Fruit fly (Drosophila melanogaster) whole organism, adult: ENCODE results near the gene CG10651.

Source experiments
- CG14711 ChIP-seq: fragments of 200-800 bp; sonication (Bioruptor generic); optimal IDR thresholded peaks from 2 replicates; lab custom pipeline; 2018; ENCODE audit warnings: missing biosample characterization, mild to moderate bottlenecking, missing genetic modification characterization, moderate library complexity
- CG7045 ChIP-seq: fragments of 200-800 bp; sonication (Bioruptor generic); optimal IDR thresholded peaks from 2 replicates; lab custom pipeline; 2017; ENCODE audit warnings: missing biosample characterization, mild to moderate bottlenecking, missing genetic modification characterization
- Clk ChIP-seq: fragments of 200-800 bp; sonication (Bioruptor generic); optimal IDR thresholded peaks from 2 replicates; lab custom pipeline; 2017; ENCODE audit warnings: missing biosample characterization, missing genetic modification characterization
- Crg-1 ChIP-seq: fragments of 200-800 bp; sonication (Bioruptor generic); optimal IDR thresholded peaks from 2 replicates; lab custom pipeline; 2016; ENCODE audit warnings: missing biosample characterization, missing genetic modification characterization
- cic ChIP-seq: fragments of 200-800 bp; sonication (Bioruptor generic); optimal IDR thresholded peaks from 2 replicates; lab custom pipeline; 2017; ENCODE audit warnings: missing biosample characterization, mild to moderate bottlenecking, missing genetic modification characterization, moderate library complexity
- cnc ChIP-seq, 2 experiments: fragments of >200 bp; optimal IDR thresholded peaks; 2 replicates each; lab custom pipeline; 2017
- ovo ChIP-seq: fragments of 200-800 bp; sonication (Bioruptor generic); optimal IDR thresholded peaks from 2 replicates; lab custom pipeline; 2016; ENCODE audit warnings: missing biosample characterization, missing genetic modification characterization

DNA sequence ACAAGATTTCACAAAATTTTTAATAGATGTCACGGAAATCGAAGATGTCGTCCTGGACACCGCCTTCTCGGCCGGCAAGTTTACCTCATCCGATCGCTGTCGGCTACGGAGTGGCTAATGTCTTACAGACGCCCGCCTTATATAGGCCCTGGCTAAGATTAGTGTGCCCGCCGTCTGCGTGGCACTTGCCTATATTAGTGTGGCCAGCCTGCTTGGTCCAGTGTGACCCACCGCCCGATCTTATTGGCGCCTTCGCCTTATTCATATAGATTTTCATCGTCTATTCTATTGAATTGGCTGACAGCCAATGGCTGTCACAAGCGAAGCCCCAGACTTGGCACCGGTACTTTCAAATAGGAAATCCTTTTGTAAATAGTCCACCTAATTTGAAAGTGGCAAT, 18.9 kb downstream of the CG10651 start:
- no peak for TF ChIP-seq Clk (GFP tag; lab: Kevin White, UChicago)
- no peak for TF ChIP-seq cic (GFP tag; lab: Kevin White, UChicago)
- TF ChIP-seq CG7045 (GFP tag; lab: Kevin White, UChicago): no peak
- TF ChIP-seq ovo (GFP tag; lab: Kevin White, UChicago): no peak
- TF ChIP-seq Crg-1 (GFP tag; lab: Kevin White, UChicago): no peak
- no peak for TF ChIP-seq CG14711 (tag; lab: Kevin White, UChicago)
- TF ChIP-seq cnc (optimal IDR thresholded peaks at IDR 0.05; lab: Kevin White, UChicago): no peak
